Fruit fly (Drosophila melanogaster) whole organism, wandering third instar larva: ENCODE results near the gene Mvl.

Experiments
- Abd-B ChIP-seq: fragments of >200 bp; optimal IDR thresholded peaks from 2 replicates; lab custom pipeline; 2017; ENCODE audit warnings: missing biosample characterization, missing genetic modification characterization
- CG9705 ChIP-seq: fragments of 200-800 bp; sonication (Bioruptor generic); optimal IDR thresholded peaks from 2 replicates; lab custom pipeline; 2018; ENCODE audit warnings: missing biosample characterization, mild to moderate bottlenecking, missing genetic modification characterization
- CrebA ChIP-seq: fragments of 200-800 bp; sonication (Bioruptor generic); optimal IDR thresholded peaks from 2 replicates; lab custom pipeline; 2016; ENCODE audit warnings: missing biosample characterization, mild to moderate bottlenecking, missing genetic modification characterization, borderline replicate concordance
- Dif ChIP-seq: fragments of 200-275, 200-300 bp; sonication (Bioruptor generic); optimal IDR thresholded peaks from 2 replicates; lab custom pipeline; 2018; ENCODE audit warnings: missing biosample characterization, missing genetic modification characterization; ENCODE audit not compliant: partially characterized antibody
- GATAd ChIP-seq: sonication (Bioruptor generic); optimal IDR thresholded peaks from 2 replicates; lab custom pipeline; 2016; ENCODE audit warnings: missing biosample characterization, missing genetic modification characterization
- HLH106 ChIP-seq: fragments of 200-800 bp; optimal IDR thresholded peaks from 3 replicates; lab custom pipeline; 2019; ENCODE audit warnings: missing biosample characterization, mild to moderate bottlenecking, missing genetic modification characterization, moderate library complexity
- Hnf4 ChIP-seq: fragments of 200-800 bp; sonication (Bioruptor generic); optimal IDR thresholded peaks from 2 replicates; lab custom pipeline; 2016; ENCODE audit warnings: missing biosample characterization, mild to moderate bottlenecking, missing genetic modification characterization
- Hr78 ChIP-seq: fragments of >200 bp; optimal IDR thresholded peaks from 2 replicates; lab custom pipeline; 2017; ENCODE audit warnings: missing biosample characterization, missing genetic modification characterization
- Hr83 ChIP-seq: fragments of 200-300 bp; sonication (Bioruptor generic); optimal IDR thresholded peaks from 2 replicates; lab custom pipeline; 2016; ENCODE audit warnings: missing biosample characterization, mild to moderate bottlenecking, missing genetic modification characterization, moderate library complexity; ENCODE audit not compliant: poor library complexity, severe bottlenecking
- Jra ChIP-seq: sonication (Bioruptor generic); optimal IDR thresholded peaks from 2 replicates; lab custom pipeline; 2016; ENCODE audit warnings: missing biosample characterization, missing genetic modification characterization
- Mio ChIP-seq: sonication (Bioruptor generic); optimal IDR thresholded peaks from 2 replicates; lab custom pipeline; 2016; ENCODE audit warnings: missing biosample characterization, missing genetic modification characterization
- Myc ChIP-seq: fragments of >200 bp; optimal IDR thresholded peaks from 2 replicates; lab custom pipeline; 2017
- OdsH ChIP-seq: fragments of 200-800 bp; sonication (Bioruptor generic); optimal IDR thresholded peaks from 2 replicates; lab custom pipeline; 2016; ENCODE audit warnings: missing biosample characterization, mild to moderate bottlenecking, missing genetic modification characterization
- Rel ChIP-seq, 2 experiments: fragments of 200-800 bp; sonication (Bioruptor generic) in 1 of 2; optimal IDR thresholded peaks; 2 replicates in 1 of 2; 3 replicates in 1 of 2; lab custom pipeline; 2016 to 2019; ENCODE audit warnings: mild to moderate bottlenecking in 2 of 2, missing biosample characterization in 2 of 2, missing genetic modification characterization in 2 of 2, moderate library complexity in 1 of 2
- Sp1 ChIP-seq: fragments of 200-800 bp; sonication (Bioruptor generic); optimal IDR thresholded peaks from 3 replicates; lab custom pipeline; 2019; ENCODE audit warnings: missing biosample characterization, mild to moderate bottlenecking, missing genetic modification characterization, moderate library complexity
- brk ChIP-seq: fragments of 200-800 bp; sonication (Bioruptor generic); optimal IDR thresholded peaks from 2 replicates; lab custom pipeline; 2016; ENCODE audit warnings: missing biosample characterization, mild to moderate bottlenecking, missing genetic modification characterization
- dl ChIP-seq, 2 experiments: fragments of 175-275, 200-275 bp in 1 of 2; fragments of 200-275 bp in 1 of 2; sonication (Bioruptor generic); optimal IDR thresholded peaks; lab custom pipeline; 2018; ENCODE audit warnings: mild to moderate bottlenecking in 2 of 2, missing biosample characterization in 2 of 2, missing genetic modification characterization in 2 of 2, moderate library complexity in 2 of 2; ENCODE audit not compliant: partially characterized antibody in 2 of 2, insufficient read depth in 1 of 2
- dsf ChIP-seq: sonication (Bioruptor generic); optimal IDR thresholded peaks from 2 replicates; lab custom pipeline; 2016; ENCODE audit warnings: missing biosample characterization, missing genetic modification characterization, borderline replicate concordance
- ey ChIP-seq: fragments of 200-800 bp; sonication (Bioruptor generic); optimal IDR thresholded peaks from 2 replicates; lab custom pipeline; 2016; ENCODE audit warnings: missing biosample characterization, missing genetic modification characterization
- foxo ChIP-seq, 2 experiments: fragments of 200-800 bp; sonication (Bioruptor generic); optimal IDR thresholded peaks; 2 replicates in 1 of 2; 3 replicates in 1 of 2; lab custom pipeline; 2016 to 2017; ENCODE audit warnings: missing biosample characterization in 2 of 2, missing genetic modification characterization in 2 of 2
- fru ChIP-seq: fragments of 200-800 bp; sonication (Bioruptor generic); optimal IDR thresholded peaks from 3 replicates; lab custom pipeline; 2016; ENCODE audit warnings: missing biosample characterization, mild to moderate bottlenecking, missing genetic modification characterization
- jim ChIP-seq: fragments of 175-275, 200-325 bp; sonication (Bioruptor generic); optimal IDR thresholded peaks from 2 replicates; lab custom pipeline; 2016; ENCODE audit warnings: missing biosample characterization, mild to moderate bottlenecking, missing genetic modification characterization
- lola ChIP-seq: fragments of >200 bp; optimal IDR thresholded peaks from 2 replicates; lab custom pipeline; 2017; ENCODE audit warnings: missing biosample characterization, missing genetic modification characterization
- pan ChIP-seq: fragments of >200 bp; optimal IDR thresholded peaks from 2 replicates; lab custom pipeline; 2017
- sv ChIP-seq: fragments of 200-800 bp; sonication (Bioruptor generic); optimal IDR thresholded peaks from 3 replicates; lab custom pipeline; 2016; ENCODE audit warnings: missing biosample characterization, missing genetic modification characterization
- woc ChIP-seq: sonication (Bioruptor generic); optimal IDR thresholded peaks from 2 replicates; lab custom pipeline; 2016; ENCODE audit warnings: missing biosample characterization, mild to moderate bottlenecking, missing genetic modification characterization

The Mvl gene

dm6 chr3R:21064000-21064924 is 3.7 kb upstream of the Mvl start, which contains the start of gene Cortactin:
TSS of gene Cortactin (minus strand) at chr3R:21064471.
- TF ChIP-seq Hnf4 (GFP tag; lab: Kevin White, UChicago) (peak; percentile 11), CrebA (no peak), Dif (peak; percentile 91), Mio (no peak), Jra (GFP tag; lab: Kevin White, UChicago) (peak; percentile 27), Hr78 (GFP tag; lab: Kevin White, UChicago) (no peak), brk (GFP tag; lab: Kevin White, UChicago) (no peak), Myc (lab: Kevin White, UChicago) (peak; percentile 37), Hr83 (GFP tag; lab: Kevin White, UChicago) (peak; percentile 10), ey (GFP tag; lab: Kevin White, UChicago) (no peak), dl (GFP tag; optimal IDR thresholded peaks at IDR 0.05; lab: Kevin White, UChicago; ENCODE audit: insufficient read depth in 1 of 2, partially characterized antibody in 2 of 2) (peak; percentile 4 to 44)

- TF ChIP-seq dl (GFP tag; optimal IDR thresholded peaks at IDR 0.05; lab: Kevin White, UChicago; ENCODE audit: insufficient read depth in 1 of 2, partially characterized antibody in 2 of 2) (no peak), Rel (GFP tag; optimal IDR thresholded peaks at IDR 0.05; lab: Kevin White, UChicago) (no peak), Rel (tag; optimal IDR thresholded peaks at IDR 0.05; lab: Kevin White, UChicago) (no peak), HLH106 (no peak), dsf (GFP tag; lab: Kevin White, UChicago) (no peak), Jra (GFP tag; lab: Kevin White, UChicago) (no peak), jim (GFP tag; lab: Kevin White, UChicago) (no peak), Abd-B (GFP tag; lab: Kevin White, UChicago) (no peak)
- TF ChIP-seq, all 38 proteins: peak for 0
Measured at dm6 chr3R:21063433-21063832, 2.8 kb upstream of the Mvl start.

- peak; percentile 2 for TF ChIP-seq Hnf4 (GFP tag; lab: Kevin White, UChicago)
- TF ChIP-seq CrebA: peak; percentile 11
- TF ChIP-seq GATAd (GFP tag; lab: Kevin White, UChicago): no peak
- TF ChIP-seq brk (GFP tag; lab: Kevin White, UChicago): peak; percentile 51
- TF ChIP-seq Sp1 (GFP tag; lab: Kevin White, UChicago): no peak
Measured at dm6 chr3R:21059486-21060356, 879 bp downstream of the Mvl start.

- TF ChIP-seq jim (GFP tag; lab: Kevin White, UChicago) (no peak), pan (no peak), lola (GFP tag; lab: Kevin White, UChicago) (no peak), Rel (GFP tag; optimal IDR thresholded peaks at IDR 0.05; lab: Kevin White, UChicago) (no peak), Rel (tag; optimal IDR thresholded peaks at IDR 0.05; lab: Kevin White, UChicago) (peak; percentile 94)
- TF ChIP-seq, all 38 proteins: peak for 1
Measured at dm6 chr3R:21057519-21057918, 3.1 kb downstream of the Mvl start.

- TF ChIP-seq OdsH (no peak), fru (GFP tag; lab: Kevin White, UChicago) (no peak), CG9705 (no peak), Hnf4 (GFP tag; lab: Kevin White, UChicago) (no peak), sv (GFP tag; lab: Kevin White, UChicago) (no peak), Hr78 (GFP tag; lab: Kevin White, UChicago) (no peak), woc (GFP tag; lab: Kevin White, UChicago) (no peak), foxo (GFP tag; optimal IDR thresholded peaks at IDR 0.05; lab: Kevin White, UChicago) (no peak)
Measured at dm6 chr3R:21050875-21051274, 9.7 kb downstream of the Mvl start, which contains the start of gene Jhbp15. TSS of gene Jhbp15 (minus strand) at chr3R:21050975.
